Worm (Caenorhabditis elegans): ENCODE results near the gene txt-12.

- TF ChIP-seq nhr-10 (tag; optimal IDR thresholded peaks at IDR 0.05) (no peak), nhr-12 (tag; optimal IDR thresholded peaks at IDR 0.05) (no peak)
Measured at ce11 chrV:15140247-15140646, 47.5 kb downstream of the txt-12 start, which contains the start of gene K08F9.3.

All from whole organism, L2 larva.